Worm (Caenorhabditis elegans) whole organism, young adult: Measurements from ENCODE around the gene clp-4.

Experiments used
- B0019.2 ChIP-seq: fragments of 200-800 bp; sonication (Bioruptor generic); conservative IDR thresholded peaks from 2 replicates; pipeline ENCODE4 v1.3.6; 2022; ENCODE audit warnings: missing genetic modification reagents, missing genetic modification characterization, missing compliant biosample characterization
- B0261.1 ChIP-seq: sonication (generic microtip); optimal IDR thresholded peaks from 2 replicates; lab custom pipeline; 2016; ENCODE audit warnings: mild to moderate bottlenecking, missing genetic modification characterization, moderate library complexity, missing compliant biosample characterization
- F23B12.7 ChIP-seq: sonication (generic microtip); optimal IDR thresholded peaks from 2 replicates; lab custom pipeline; 2017; ENCODE audit warnings: missing genetic modification characterization, mild to moderate bottlenecking, missing compliant biosample characterization, antibody characterized with exemption, moderate library complexity; ENCODE audit not compliant: insufficient read depth
- F39B2.1 ChIP-seq: fragments of 200-800 bp; sonication (Bioruptor generic); IDR thresholded peaks from 2 replicates; pipeline ENCODE4 v1.3.6; 2022; ENCODE audit warnings: missing genetic modification reagents, missing genetic modification characterization, missing compliant biosample characterization
- F55B11.4 ChIP-seq: sonication (generic microtip); optimal IDR thresholded peaks from 2 replicates; lab custom pipeline; 2016; ENCODE audit warnings: missing compliant biosample characterization, missing genetic modification characterization, borderline replicate concordance; ENCODE audit not compliant: insufficient read depth
- F57C9.4 ChIP-seq: sonication (generic microtip); optimal IDR thresholded peaks from 2 replicates; lab custom pipeline; 2017; ENCODE audit warnings: mild to moderate bottlenecking, missing genetic modification characterization, missing compliant biosample characterization
- K12H6.12 ChIP-seq: fragments of 200-800 bp; sonication (Bioruptor generic); optimal IDR thresholded peaks from 2 replicates; lab custom pipeline; 2018; ENCODE audit warnings: mild to moderate bottlenecking, missing genetic modification characterization, missing compliant biosample characterization
- T07F8.4 ChIP-seq: sonication (generic microtip); optimal IDR thresholded peaks from 2 replicates; lab custom pipeline; 2016; ENCODE audit warnings: mild to moderate bottlenecking, missing genetic modification characterization, moderate library complexity, missing compliant biosample characterization
- Y53F4B.3 ChIP-seq: fragments of 200-800 bp; sonication (Bioruptor generic); IDR thresholded peaks from 2 replicates; pipeline ENCODE4 v1.3.6; 2022; ENCODE audit warnings: missing genetic modification reagents, missing genetic modification characterization, missing compliant biosample characterization
- Y56A3A.18 ChIP-seq: fragments of 200-800 bp; sonication (Bioruptor generic); IDR thresholded peaks from 2 replicates; pipeline ENCODE4 v1.3.6; 2022; ENCODE audit warnings: missing genetic modification reagents, missing genetic modification characterization, missing compliant biosample characterization
- Y95B8A.8 ChIP-seq: fragments of 200-800 bp; sonication (Bioruptor generic); IDR thresholded peaks from 2 replicates; pipeline ENCODE4 v1.3.6; 2022; ENCODE audit warnings: missing genetic modification reagents, missing genetic modification characterization, missing compliant biosample characterization
- ZK185.1 ChIP-seq: sonication (generic microtip); optimal IDR thresholded peaks from 2 replicates; lab custom pipeline; 2016; ENCODE audit warnings: mild to moderate bottlenecking, missing genetic modification characterization, missing compliant biosample characterization; ENCODE audit not compliant: poor library complexity, severe bottlenecking
- akir-1 ChIP-seq: fragments of 200-800 bp; sonication (Bioruptor generic); optimal IDR thresholded peaks from 2 replicates; lab custom pipeline; 2018; ENCODE audit warnings: mild to moderate bottlenecking, missing genetic modification characterization, moderate library complexity, missing compliant biosample characterization
- attf-3 ChIP-seq: fragments of 200-800 bp; sonication (Bioruptor generic); conservative IDR thresholded peaks from 2 replicates; pipeline ENCODE4 v1.3.6; 2022; ENCODE audit warnings: missing genetic modification reagents, missing genetic modification characterization, missing compliant biosample characterization
- attf-5 ChIP-seq: fragments of 200-800 bp; sonication (Bioruptor generic); optimal IDR thresholded peaks from 2 replicates; lab custom pipeline; 2018; ENCODE audit warnings: mild to moderate bottlenecking, missing genetic modification characterization, missing compliant biosample characterization
- ccch-3 ChIP-seq: fragments of 200-800 bp; sonication (Bioruptor generic); optimal IDR thresholded peaks from 2 replicates; lab custom pipeline; 2018; ENCODE audit warnings: mild to moderate bottlenecking, missing genetic modification characterization, missing compliant biosample characterization
- cebp-1 ChIP-seq, 2 experiments: fragments of 200-800 bp in 1 of 2; sonication (Bioruptor generic) in 1 of 2; sonication (generic microtip) in 1 of 2; IDR thresholded peaks in 1 of 2; optimal IDR thresholded peaks in 1 of 2; 2 replicates each; pipeline versions ENCODE4 v1.3.6 to Lab custom; 2017 to 2022; ENCODE audit warnings: missing compliant biosample characterization in 2 of 2, missing genetic modification characterization in 2 of 2, mild to moderate bottlenecking in 1 of 2, missing genetic modification reagents in 1 of 2, moderate library complexity in 1 of 2
- ceh-27 ChIP-seq: fragments of 200-800 bp; sonication (Bioruptor generic); optimal IDR thresholded peaks from 2 replicates; lab custom pipeline; 2018; ENCODE audit warnings: mild to moderate bottlenecking, missing genetic modification characterization, moderate library complexity, missing compliant biosample characterization
- dpff-1 ChIP-seq: sonication (generic microtip); optimal IDR thresholded peaks from 2 replicates; lab custom pipeline; 2017; ENCODE audit warnings: mild to moderate bottlenecking, missing genetic modification characterization, missing compliant biosample characterization
- dpl-1 ChIP-seq: fragments of 150-350 bp; optimal IDR thresholded peaks from 2 replicates; lab custom pipeline; 2014; ENCODE audit warnings: missing biosample characterization, missing genetic modification reagents, missing genetic modification characterization
- egl-44 ChIP-seq: fragments of 200-800 bp; sonication (Bioruptor generic); IDR thresholded peaks from 2 replicates; pipeline ENCODE4 v1.3.6; 2022; ENCODE audit warnings: missing genetic modification reagents, missing genetic modification characterization, missing compliant biosample characterization
- egrh-3 ChIP-seq: fragments of 200-800 bp; sonication (Bioruptor generic); IDR thresholded peaks from 2 replicates; pipeline ENCODE4 v1.3.6; 2022; ENCODE audit warnings: missing genetic modification reagents, missing genetic modification characterization, missing compliant biosample characterization
- hmg-1.2 ChIP-seq: fragments of 200-800 bp; sonication (Bioruptor generic); IDR thresholded peaks from 2 replicates; pipeline ENCODE4 v1.3.6; 2022; ENCODE audit warnings: missing genetic modification reagents, missing genetic modification characterization, missing compliant biosample characterization
- lag-1 ChIP-seq: fragments of 200-800 bp; sonication (Bioruptor generic); IDR thresholded peaks from 2 replicates; pipeline ENCODE4 v1.3.6; 2022; ENCODE audit warnings: missing genetic modification reagents, missing genetic modification characterization, missing compliant biosample characterization
- lin-35 ChIP-seq, 3 experiments: fragments of 150-350 bp in 2 of 3; sonication (generic microtip) in 1 of 3; optimal IDR thresholded peaks; 2 replicates each; lab custom pipeline; 2014 to 2018; ENCODE audit warnings: missing biosample characterization in 3 of 3, missing genetic modification characterization in 3 of 3, missing genetic modification reagents in 3 of 3
- lin-40 ChIP-seq: sonication (generic microtip); optimal IDR thresholded peaks from 2 replicates; lab custom pipeline; 2016; ENCODE audit warnings: missing genetic modification characterization, mild to moderate bottlenecking, missing compliant biosample characterization, missing genotype, missing genetic modification reagents
- madf-10 ChIP-seq: sonication (generic microtip); optimal IDR thresholded peaks from 2 replicates; lab custom pipeline; 2016; ENCODE audit warnings: mild to moderate bottlenecking, missing genetic modification characterization, missing compliant biosample characterization
- mcd-1 ChIP-seq: fragments of 200-800 bp; sonication (Bioruptor generic); IDR thresholded peaks from 2 replicates; pipeline ENCODE4 v1.3.6; 2022; ENCODE audit warnings: missing genetic modification reagents, missing genetic modification characterization, missing compliant biosample characterization
- mes-4 ChIP-seq: sonication (generic microtip); optimal IDR thresholded peaks from 2 replicates; lab custom pipeline; 2016; ENCODE audit warnings: missing genotype, missing genetic modification characterization, missing compliant biosample characterization
- nfyb-1 ChIP-seq: fragments of 200-800 bp; sonication (Bioruptor generic); IDR thresholded peaks from 2 replicates; pipeline ENCODE4 v1.3.6; 2022; ENCODE audit warnings: missing genetic modification reagents, missing genetic modification characterization, missing compliant biosample characterization
- pbrm-1 ChIP-seq: fragments of 200-800 bp; sonication (Bioruptor generic); IDR thresholded peaks from 2 replicates; pipeline ENCODE4 v1.3.6; 2022; ENCODE audit warnings: missing genetic modification reagents, missing genetic modification characterization, missing compliant biosample characterization
- rec-8 ChIP-seq, 2 experiments: sonication (generic microtip); optimal IDR thresholded peaks; 2 replicates each; lab custom pipeline; 2016; ENCODE audit warnings: mild to moderate bottlenecking in 2 of 2, missing genetic modification characterization in 2 of 2, missing genetic modification reagents in 2 of 2, missing genotype in 2 of 2, missing biosample characterization in 1 of 2, missing compliant biosample characterization in 1 of 2, moderate library complexity in 1 of 2
- repo-1 ChIP-seq: sonication (generic microtip); optimal IDR thresholded peaks from 2 replicates; lab custom pipeline; 2017; ENCODE audit warnings: mild to moderate bottlenecking, missing genetic modification characterization, missing compliant biosample characterization
- sdz-38 ChIP-seq: sonication (generic microtip); optimal IDR thresholded peaks from 2 replicates; lab custom pipeline; 2016; ENCODE audit warnings: missing genotype, missing genetic modification characterization, missing compliant biosample characterization
- tbx-9 ChIP-seq: sonication (generic microtip); optimal IDR thresholded peaks from 2 replicates; lab custom pipeline; 2016; ENCODE audit warnings: borderline replicate concordance, missing genetic modification characterization, inconsistent platforms, missing compliant biosample characterization
- tlf-1 ChIP-seq: fragments of 200-800 bp; sonication (Bioruptor generic); optimal IDR thresholded peaks from 2 replicates; lab custom pipeline; 2018; ENCODE audit warnings: mild to moderate bottlenecking, missing genetic modification characterization, missing compliant biosample characterization
- xnd-1 ChIP-seq: sonication (generic microtip); optimal IDR thresholded peaks from 2 replicates; lab custom pipeline; 2016; ENCODE audit warnings: missing genotype, missing genetic modification reagents, missing genetic modification characterization, missing compliant biosample characterization
- zfh-2 ChIP-seq: fragments of 200-800 bp; sonication (Bioruptor generic); conservative IDR thresholded peaks from 2 replicates; pipeline ENCODE4 v1.3.6; 2022; ENCODE audit warnings: missing genetic modification reagents, missing genetic modification characterization, missing compliant biosample characterization
- ztf-3 ChIP-seq: fragments of 200-800 bp; sonication (Bioruptor generic); optimal IDR thresholded peaks from 2 replicates; lab custom pipeline; 2018; ENCODE audit warnings: mild to moderate bottlenecking, missing genetic modification characterization, missing compliant biosample characterization

clp-4 gene

ce11 chrIII:1791949-1792348 lies 26.2 kb downstream of the clp-4 start:
- TF ChIP-seq pbrm-1 (GFP tag; lab: Robert Waterston, UW) = no peak
- TF ChIP-seq egl-44 (GFP tag; lab: Robert Waterston, UW) = no peak
- no peak for TF ChIP-seq sdz-38
- no peak for TF ChIP-seq nfyb-1
- TF ChIP-seq dpff-1 (tag; lab: Kevin White, UChicago) = no peak

ce11 chrIII:1788972-1789371 lies 29.2 kb downstream of the clp-4 start:
- TF ChIP-seq dpl-1 (GFP tag; lab: Kevin White, UChicago) (no peak), egrh-3 (GFP tag; lab: Robert Waterston, UW) (peak; percentile 54; the same call in 1 of the 2 replicates), tlf-1 (no peak), mcd-1 (GFP tag; lab: Robert Waterston, UW) (no peak), Y56A3A.18 (GFP tag; lab: Robert Waterston, UW) (no peak), attf-3 (GFP tag; lab: Robert Waterston, UW) (no peak), ceh-27 (GFP tag; lab: Kevin White, UChicago) (no peak), T07F8.4 (no peak), B0019.2 (GFP tag; lab: Robert Waterston, UW) (no peak), lin-40 (tag; lab: Kevin White, UChicago) (no peak), akir-1 (GFP tag; lab: Kevin White, UChicago) (no peak), F57C9.4 (tag; lab: Kevin White, UChicago) (no peak), zfh-2 (peak; percentile 79)

DNA sequence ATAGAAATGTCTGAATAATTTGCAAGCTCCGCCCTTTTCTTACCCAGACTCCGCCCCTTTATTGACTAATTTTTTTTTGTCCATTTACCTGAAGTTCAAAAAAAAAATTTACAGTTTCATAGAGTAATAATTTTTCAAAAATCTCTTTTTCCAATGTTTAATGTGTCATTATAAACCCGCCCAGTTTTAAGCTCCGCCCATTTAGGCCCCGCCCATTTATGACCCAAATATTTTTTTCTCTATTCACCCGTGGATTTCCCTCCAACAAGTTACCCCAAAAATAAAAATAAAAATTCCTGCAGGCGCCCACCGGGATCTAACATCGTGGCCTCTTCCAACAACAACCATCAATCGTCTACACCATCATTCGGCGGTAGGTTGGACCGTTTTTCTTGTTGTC lies 30.1 kb downstream of the clp-4 start, which contains the start of gene rimb-1:
Gene rimb-1, plus strand, starts transcription at position 301 of the 400 bp plus-strand sequence.
- TF ChIP-seq xnd-1 (tag; lab: Kevin White, UChicago) = no peak
- no peak for TF ChIP-seq mes-4 (tag; lab: Kevin White, UChicago)
- TF ChIP-seq Y95B8A.8 (GFP tag; lab: Robert Waterston, UW) = no peak
- no peak for TF ChIP-seq ztf-3 (GFP tag; lab: Kevin White, UChicago)
- no peak for TF ChIP-seq F39B2.1 (GFP tag; lab: Robert Waterston, UW)
- TF ChIP-seq F55B11.4 (tag; lab: Kevin White, UChicago) = no peak
- TF ChIP-seq tbx-9 (tag; lab: Kevin White, UChicago) = no peak

DNA sequence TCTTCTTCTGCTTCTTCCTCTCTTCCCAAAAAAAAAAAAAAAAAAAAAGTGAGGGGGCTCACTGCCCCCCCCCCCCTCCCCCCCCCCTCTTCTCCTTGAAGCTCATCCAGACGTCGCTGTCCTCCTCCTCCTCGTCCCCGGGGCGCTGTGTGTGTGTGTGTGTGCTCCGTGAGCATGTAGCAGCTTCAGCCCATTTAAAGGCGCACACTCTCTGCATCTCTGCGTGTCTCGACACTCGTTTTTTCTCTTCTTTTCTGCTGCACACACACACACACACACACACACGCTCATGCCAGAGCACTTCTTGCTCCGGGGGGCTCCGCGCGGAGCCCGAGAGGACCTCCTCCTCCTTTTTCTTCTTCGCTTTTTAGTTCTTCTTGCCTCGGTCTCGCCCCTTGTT lies 32.3 kb downstream of the clp-4 start:
- no peak for TF ChIP-seq madf-10
- TF ChIP-seq B0261.1 (tag; lab: Kevin White, UChicago) = no peak
- no peak for TF ChIP-seq repo-1
- peak; percentile 52 for TF ChIP-seq hmg-1.2 (GFP tag; lab: Robert Waterston, UW)
- no peak for TF ChIP-seq lag-1 (GFP tag; lab: Robert Waterston, UW)
- TF ChIP-seq ZK185.1 (tag; lab: Kevin White, UChicago) = no peak
- peak; percentile 24 for TF ChIP-seq ztf-3 (GFP tag; lab: Kevin White, UChicago)
- peak; percentile 93 for TF ChIP-seq egrh-3 (GFP tag; lab: Robert Waterston, UW)
- TF ChIP-seq zfh-2 = peak; percentile 94
- peak; percentile 65 for TF ChIP-seq K12H6.12 (tag; lab: Kevin White, UChicago)
- no peak for TF ChIP-seq ccch-3 (GFP tag; lab: Kevin White, UChicago)
- TF ChIP-seq cebp-1 (GFP tag; IDR thresholded peaks at IDR 0.05; lab: Robert Waterston, UW) = no peak
- TF ChIP-seq cebp-1 (tag; optimal IDR thresholded peaks at IDR 0.05; lab: Kevin White, UChicago) = peak; percentile 44
- TF ChIP-seq rec-8 (tag; optimal IDR thresholded peaks at IDR 0.05; lab: Kevin White, UChicago) = no peak
- no peak for TF ChIP-seq F23B12.7 (tag; lab: Kevin White, UChicago)
- TF ChIP-seq lin-35 (GFP tag; optimal IDR thresholded peaks at IDR 0.05; lab: Kevin White, UChicago) = peak in 1 of 3 experiments; percentile 34
- TF ChIP-seq attf-5 = peak; percentile 52
- no peak for TF ChIP-seq Y53F4B.3 (GFP tag; lab: Robert Waterston, UW)
- TF ChIP-seq pbrm-1 (GFP tag; lab: Robert Waterston, UW) = no peak
- TF ChIP-seq mcd-1 (GFP tag; lab: Robert Waterston, UW) = 0 out of 2 replicates have a peak, but pooled peaks have one; percentile 32
- no peak for TF ChIP-seq F55B11.4 (tag; lab: Kevin White, UChicago)
